Worm (Caenorhabditis elegans) whole organism, L4 larva: ENCODE data around the gene Y67A10A.2.

Experiments used
- F49E8.2 ChIP-seq: sonication (generic microtip); optimal IDR thresholded peaks from 2 replicates; lab custom pipeline; 2016; ENCODE audit warnings: missing compliant biosample characterization, mild to moderate bottlenecking, missing genetic modification characterization, borderline replicate concordance
- egl-27 ChIP-seq: sonication (generic microtip); optimal IDR thresholded peaks from 3 replicates; lab custom pipeline; 2017; ENCODE audit warnings: missing biosample characterization, missing genetic modification reagents, missing genetic modification characterization
- hlh-30 ChIP-seq: sonication (generic microtip); optimal IDR thresholded peaks from 2 replicates; lab custom pipeline; 2017; ENCODE audit warnings: antibody characterized with exemption, mild to moderate bottlenecking, missing genetic modification characterization, missing compliant biosample characterization; ENCODE audit not compliant: insufficient read depth
- vab-7 ChIP-seq: fragments of 200-800 bp; sonication (Bioruptor generic); IDR thresholded peaks from 2 replicates; pipeline ENCODE4 v1.3.6; 2022; ENCODE audit warnings: missing genetic modification reagents, missing genetic modification characterization, missing compliant biosample characterization

- no peak for TF ChIP-seq hlh-30 (tag; lab: Kevin White, UChicago)
- TF ChIP-seq F49E8.2 (tag; lab: Kevin White, UChicago), result no peak
- TF ChIP-seq egl-27 (tag; lab: Kevin White, UChicago), result no peak
- no peak for TF ChIP-seq vab-7 (GFP tag; lab: Robert Waterston, UW)
These were observed 50.1 kb downstream of the Y67A10A.2 start for ce11 chrIV:14387766-14388553.
